Fruit fly (Drosophila melanogaster): ENCODE results near the gene CG2182.
A peak's percentile ranks its signal among the peaks of the same experiment; 100 is the strongest.

Gene CG2182

dm6 chr3R:5647705-5648568, 11.8 kb downstream of the CG2182 start (continued):
- TF ChIP-seq Smox (GFP tag; optimal IDR thresholded peaks at IDR 0.05) (no peak), Eip78C (GFP tag) (peak; percentile 83), Lpt (GFP tag; optimal IDR thresholded peaks at IDR 0.05) (no peak), fd59A (GFP tag; optimal IDR thresholded peaks at IDR 0.05) (no peak), CG15336 (GFP tag; IDR thresholded peaks at IDR 0.05) (peak; percentile 10; the same call in 1 of the 2 replicates), Eip93F (GFP tag; optimal IDR thresholded peaks at IDR 0.05) (peak; percentile 60), CG11902 (GFP tag; optimal IDR thresholded peaks at IDR 0.05) (no peak), OdsH (GFP tag; optimal IDR thresholded peaks at IDR 0.05) (no peak), Hr4 (GFP tag; optimal IDR thresholded peaks at IDR 0.05) (no peak), acj6 (GFP tag; optimal IDR thresholded peaks at IDR 0.05) (no peak)

DNA sequence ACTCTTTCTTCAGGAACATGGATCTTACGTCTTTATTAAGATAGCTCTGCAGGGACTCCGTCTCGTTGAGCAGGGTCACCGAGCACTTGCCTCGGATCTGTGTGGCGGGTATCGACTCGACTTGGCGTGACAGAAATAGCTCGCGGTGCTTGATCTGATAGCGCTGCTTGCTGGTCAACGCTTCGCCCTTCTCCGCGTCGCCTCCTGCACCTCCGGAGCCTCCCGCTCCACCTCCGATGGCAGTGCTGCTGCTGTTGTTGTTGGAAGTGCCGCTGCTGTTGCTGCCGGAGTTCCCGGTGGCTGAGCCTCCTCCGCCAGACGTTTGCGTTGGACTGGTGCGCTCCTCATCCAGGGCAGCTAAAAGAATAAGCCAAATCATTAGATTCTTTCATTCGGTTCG, 16.3 kb downstream of the CG2182 start:
- TF ChIP-seq Sox15 (GFP tag; optimal IDR thresholded peaks at IDR 0.05) (no peak), svp (GFP tag) (peak; percentile 86), fd59A (GFP tag; optimal IDR thresholded peaks at IDR 0.05) (no peak), CG16779 (tag; optimal IDR thresholded peaks at IDR 0.05) (no peak)

DNA sequence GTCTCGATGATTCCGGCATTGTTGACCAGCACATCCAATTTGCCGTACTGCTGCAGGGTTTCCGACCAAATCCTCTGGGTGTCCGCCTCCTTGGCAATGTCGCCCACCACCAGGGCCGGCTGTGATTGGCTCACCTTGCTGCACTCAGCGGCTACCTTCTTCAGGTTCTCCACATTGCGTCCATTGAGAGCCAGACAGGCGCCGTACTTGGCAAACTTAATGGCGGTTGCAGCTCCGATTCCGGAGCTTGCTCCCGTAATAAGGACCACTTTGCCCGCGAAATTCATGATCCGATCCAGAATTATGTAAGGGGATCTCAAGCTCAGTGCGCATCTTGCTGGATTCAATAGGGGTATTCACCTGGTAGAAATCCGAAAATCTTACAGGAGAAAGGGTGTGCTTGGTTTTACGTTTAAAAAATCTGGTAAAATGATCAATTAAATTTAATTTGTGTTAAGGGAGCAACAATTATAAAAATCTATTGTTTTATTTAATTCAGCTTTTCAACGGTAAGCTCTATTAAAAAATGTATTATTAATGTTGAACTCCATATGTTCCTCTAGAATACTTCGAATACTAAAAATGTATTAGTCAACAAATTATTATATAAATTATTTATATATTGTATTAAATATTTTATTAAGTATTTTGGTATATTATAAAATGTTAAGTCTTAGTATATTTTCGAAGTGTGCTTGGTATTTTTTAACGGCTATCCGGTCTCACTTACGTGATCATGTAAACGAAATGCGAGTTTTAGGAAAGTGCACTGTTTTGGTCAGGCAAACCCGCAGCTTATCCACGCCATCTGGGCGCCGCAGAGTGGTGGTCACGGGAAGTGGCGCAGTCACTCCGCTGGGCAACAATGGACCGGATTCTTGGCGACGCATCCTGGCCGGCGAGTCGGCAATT, 22.9 kb downstream of the CG2182 start, which contains the start of the genes CG31548 and CG12170:
Gene CG31548 (minus strand): TSS at position 334 of the 912 bp plus-strand sequence.
Gene CG12170 (plus strand): TSS at position 716 of the 912 bp plus-strand sequence.
- no peak for TF ChIP-seq CG11762 (GFP tag; optimal IDR thresholded peaks at IDR 0.05; ENCODE audit: insufficient read depth)
- no peak for TF ChIP-seq CG6854 (GFP tag; optimal IDR thresholded peaks at IDR 0.05)
- TF ChIP-seq CG8119 (GFP tag; IDR thresholded peaks at IDR 0.05), result peak; percentile 55; the same call in 2 of the 3 replicates
- peak; percentile 69 for TF ChIP-seq esn (GFP tag; optimal IDR thresholded peaks at IDR 0.05)
- peak; percentile 63 for TF ChIP-seq svp (GFP tag)
- peak; percentile 59 for TF ChIP-seq CG15336 (GFP tag; IDR thresholded peaks at IDR 0.05)
- peak; percentile 40 for TF ChIP-seq CG6792 (GFP tag; optimal IDR thresholded peaks at IDR 0.05)
- TF ChIP-seq Hr39 (GFP tag; optimal IDR thresholded peaks at IDR 0.05), result no peak
- peak; percentile 56 for TF ChIP-seq CG31627 (GFP tag; optimal IDR thresholded peaks at IDR 0.05)
- TF ChIP-seq CG11294 (GFP tag; IDR thresholded peaks at IDR 0.05), result no peak
- no peak for TF ChIP-seq Ets96B (tag; optimal IDR thresholded peaks at IDR 0.05)
- no peak for TF ChIP-seq CG4318 (GFP tag; optimal IDR thresholded peaks at IDR 0.05)
- TF ChIP-seq CG6808 (GFP tag; optimal IDR thresholded peaks at IDR 0.05), result no peak
- TF ChIP-seq cyc (GFP tag; optimal IDR thresholded peaks at IDR 0.05), result peak; percentile 34
- no peak for TF ChIP-seq Lpt (GFP tag; optimal IDR thresholded peaks at IDR 0.05)
- TF ChIP-seq CG10631 (GFP tag; optimal IDR thresholded peaks at IDR 0.05), result no peak
- peak; percentile 27 for TF ChIP-seq Sox15 (GFP tag; optimal IDR thresholded peaks at IDR 0.05)
- peak; percentile 47; the same call in 2 of the 3 replicates for TF ChIP-seq CG6163 (GFP tag; IDR thresholded peaks at IDR 0.05)
- peak; percentile 38 for TF ChIP-seq CG3032 (tag; optimal IDR thresholded peaks at IDR 0.05)
- no peak for TF ChIP-seq CG11902 (GFP tag; optimal IDR thresholded peaks at IDR 0.05)

dm6 chr3R:5635524-5635923, 24.2 kb downstream of the CG2182 start, which contains the start of gene CG31546:
Gene CG31546, minus strand, starts transcription at chr3R:5635624.
- TF ChIP-seq OdsH (GFP tag; optimal IDR thresholded peaks at IDR 0.05), result no peak
- no peak for TF ChIP-seq CG11902 (GFP tag; optimal IDR thresholded peaks at IDR 0.05)
- TF ChIP-seq fd59A (GFP tag; optimal IDR thresholded peaks at IDR 0.05), result no peak
- TF ChIP-seq svp (GFP tag), result no peak
- TF ChIP-seq Smox (GFP tag; optimal IDR thresholded peaks at IDR 0.05), result no peak
- TF ChIP-seq topi (GFP tag; optimal IDR thresholded peaks at IDR 0.05), result no peak
- no peak for TF ChIP-seq pdm3 (GFP tag; optimal IDR thresholded peaks at IDR 0.05)
- TF ChIP-seq CG34406 (GFP tag; optimal IDR thresholded peaks at IDR 0.05), result no peak
- TF ChIP-seq Hr38 (GFP tag; optimal IDR thresholded peaks at IDR 0.05), result no peak
- TF ChIP-seq cyc (GFP tag; optimal IDR thresholded peaks at IDR 0.05), result no peak
- no peak for TF ChIP-seq CG6276 (GFP tag; optimal IDR thresholded peaks at IDR 0.05)
- no peak for TF ChIP-seq Ets96B (tag; optimal IDR thresholded peaks at IDR 0.05)
- TF ChIP-seq Eip78C (GFP tag), result no peak
- no peak for TF ChIP-seq vri (GFP tag; optimal IDR thresholded peaks at IDR 0.05)
- TF ChIP-seq Lpt (GFP tag; optimal IDR thresholded peaks at IDR 0.05), result no peak
- TF ChIP-seq Sox15 (GFP tag; optimal IDR thresholded peaks at IDR 0.05), result no peak
- no peak for TF ChIP-seq CG8119 (GFP tag; IDR thresholded peaks at IDR 0.05)
- TF ChIP-seq CG3032 (tag; optimal IDR thresholded peaks at IDR 0.05), result no peak
- no peak for TF ChIP-seq eg (GFP tag; IDR thresholded peaks at IDR 0.05)

All from whole organism, prepupa.